Worm (Caenorhabditis elegans): ENCODE measurements around the gene spig-4.
"Not testable (repeated sequence)": the region's sequence is repeated elsewhere in the genome, so short reads cannot be mapped to it uniquely, and the experiment has no call there.

Gene spig-4

DNA sequence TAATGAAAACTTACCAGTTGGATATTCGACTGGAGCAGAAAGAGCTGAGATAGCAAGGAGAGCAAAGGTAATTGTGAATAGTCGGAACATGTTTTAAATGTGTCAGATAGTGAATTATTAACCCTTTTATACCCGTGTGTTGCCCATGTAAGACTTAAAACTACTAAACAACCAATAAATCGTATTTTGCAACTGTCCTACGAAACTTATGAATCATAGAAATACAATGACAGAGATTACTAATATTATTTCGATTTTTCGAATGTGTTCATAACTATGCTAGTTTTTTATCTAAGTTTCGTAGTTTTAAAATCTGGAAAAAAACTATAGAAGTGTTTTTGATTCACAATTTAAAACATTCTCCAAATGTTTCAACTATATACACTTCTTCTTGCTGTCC is at the start of gene spig-4:
Gene spig-4 (minus strand): TSS at position 101 of the 400 bp plus-strand sequence.
- TF ChIP-seq W03F9.2, him-1, dao-5 (tag; optimal IDR thresholded peaks at IDR 0.05): not testable (repeated sequence)

DNA sequence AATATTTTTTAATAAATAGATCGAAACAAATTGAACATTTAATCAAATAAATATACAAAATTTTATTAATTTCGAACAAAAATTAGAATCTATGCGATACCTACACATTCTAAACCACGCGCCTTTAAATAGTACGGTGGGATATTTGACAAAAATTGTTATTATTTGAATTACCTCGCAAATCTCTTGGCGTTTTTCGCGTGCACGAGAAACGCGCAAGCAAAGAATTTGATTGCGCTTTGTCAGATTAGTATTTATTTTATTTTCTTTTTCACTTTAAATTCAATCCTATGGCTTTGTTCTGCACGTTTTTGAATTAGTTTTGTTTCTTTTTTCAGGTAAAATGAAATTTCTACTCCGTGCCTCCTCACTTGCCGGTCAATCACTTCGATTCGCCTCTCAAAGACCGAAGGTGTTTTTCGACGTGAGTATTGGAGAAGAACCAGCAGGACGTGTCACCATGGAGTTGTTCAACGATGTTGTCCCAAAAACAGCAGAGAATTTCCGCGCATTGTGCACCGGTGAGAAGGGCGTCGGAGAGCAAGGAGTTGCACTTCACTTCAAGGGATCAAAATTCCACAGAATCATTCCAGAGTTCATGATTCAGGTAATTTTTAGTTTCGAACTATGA is 49.2 kb upstream of the spig-4 start, which contains the start of gene cyn-1:
Gene cyn-1 (plus strand): TSS at position 339 of the 631 bp plus-strand sequence.
- TF ChIP-seq W03F9.2 (tag; optimal IDR thresholded peaks at IDR 0.05) (peak; percentile 89), dao-5 (tag; optimal IDR thresholded peaks at IDR 0.05) (no peak), him-1 (tag; optimal IDR thresholded peaks at IDR 0.05) (peak; percentile 53)

DNA sequence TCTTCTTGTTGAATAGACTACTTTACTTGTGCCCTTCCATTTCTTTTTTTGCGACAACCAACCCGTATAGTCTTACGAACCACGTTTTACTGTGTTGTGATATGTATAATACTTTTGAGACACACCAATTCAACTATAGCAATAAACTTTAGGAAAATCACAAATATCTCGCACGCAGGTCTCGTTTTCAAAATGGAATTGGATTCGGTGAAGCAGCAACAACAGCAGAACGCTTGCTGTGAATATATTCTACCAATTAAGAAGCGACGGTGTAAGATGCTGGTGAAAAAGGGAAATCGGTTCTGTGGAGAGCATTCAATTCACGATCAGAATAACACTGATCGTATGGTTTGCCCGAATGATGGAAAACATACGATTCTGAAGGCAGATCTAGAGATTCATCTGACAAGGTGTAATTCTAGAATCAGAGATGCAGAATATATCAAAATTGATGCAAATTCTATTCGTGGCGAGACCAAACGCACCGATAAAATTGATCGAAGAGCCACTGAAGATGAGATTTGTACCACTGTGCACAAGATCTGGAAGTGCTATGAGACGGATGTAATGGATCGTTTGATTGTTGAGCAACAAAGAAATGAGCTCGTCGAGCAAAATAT is 47.7 kb upstream of the spig-4 start, which contains the start of gene Y49A3A.3:
Gene Y49A3A.3 (plus strand): TSS at position 153 of the 620 bp plus-strand sequence.
- TF ChIP-seq dao-5 (tag; optimal IDR thresholded peaks at IDR 0.05) (peak; percentile 71), W03F9.2 (tag; optimal IDR thresholded peaks at IDR 0.05) (no peak)

DNA sequence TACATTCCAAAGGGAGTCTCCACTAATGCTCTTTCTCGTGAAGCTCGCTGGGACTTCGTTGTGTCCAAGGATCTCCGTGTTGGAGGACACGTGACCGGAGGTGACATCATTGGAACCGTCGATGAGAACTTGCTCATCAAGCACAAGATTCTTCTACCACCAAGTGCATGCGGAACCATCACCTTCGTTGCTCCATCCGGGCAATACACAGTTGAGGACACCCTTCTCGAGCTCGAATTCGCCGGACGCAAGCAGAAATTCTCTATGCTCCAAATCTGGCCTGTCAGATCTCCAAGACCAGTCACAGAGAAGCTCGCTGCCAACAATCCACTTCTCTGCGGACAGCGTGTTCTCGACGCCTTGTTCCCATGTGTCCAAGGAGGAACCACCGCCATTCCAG is 45.4 kb upstream of the spig-4 start:
- TF ChIP-seq him-1 (tag; optimal IDR thresholded peaks at IDR 0.05) (no peak), dao-5 (tag; optimal IDR thresholded peaks at IDR 0.05) (no peak), W03F9.2 (tag; optimal IDR thresholded peaks at IDR 0.05) (no peak)

DNA sequence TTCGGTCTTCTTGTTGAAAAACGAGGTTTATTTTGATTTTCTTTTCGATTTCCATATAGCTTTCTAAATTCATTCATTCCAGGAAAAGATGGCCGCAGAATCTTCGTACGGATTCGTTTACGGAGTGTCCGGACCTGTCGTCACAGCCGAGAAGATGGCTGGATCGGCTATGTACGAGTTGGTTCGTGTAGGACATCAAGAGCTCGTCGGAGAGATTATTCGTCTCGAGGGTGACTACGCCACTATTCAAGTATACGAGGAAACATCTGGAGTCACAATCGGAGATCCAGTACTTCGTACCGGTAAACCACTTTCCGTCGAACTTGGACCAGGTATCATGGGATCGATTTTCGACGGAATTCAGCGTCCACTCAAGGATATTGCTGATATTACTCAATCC is 45.0 kb upstream of the spig-4 start, which contains the start of gene vha-13:
Gene vha-13 (plus strand): TSS at position 81 of the 400 bp plus-strand sequence.
- no peak for TF ChIP-seq dao-5 (tag; optimal IDR thresholded peaks at IDR 0.05)
- TF ChIP-seq him-1 (tag; optimal IDR thresholded peaks at IDR 0.05), result no peak
- no peak for TF ChIP-seq W03F9.2 (tag; optimal IDR thresholded peaks at IDR 0.05)

DNA sequence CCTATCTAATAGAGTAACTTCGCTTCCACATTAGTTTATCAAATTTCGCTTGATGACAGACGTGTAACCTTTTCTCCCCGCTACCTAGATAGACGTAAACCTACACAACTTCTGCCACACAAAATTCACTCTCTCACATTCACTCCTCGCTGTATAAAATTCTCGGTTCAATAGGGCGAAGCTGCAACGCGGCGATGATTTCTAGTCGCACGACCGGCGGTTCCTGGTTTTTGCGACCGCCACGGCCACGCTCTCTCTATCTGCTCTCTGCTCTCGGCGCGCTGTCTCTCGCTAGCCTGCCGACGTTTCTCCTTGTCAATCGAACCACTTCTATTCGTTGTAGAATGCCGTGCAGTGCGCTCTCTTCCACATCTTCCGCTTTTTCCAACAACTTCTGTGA is 44.3 kb upstream of the spig-4 start:
- TF ChIP-seq dao-5 (tag; optimal IDR thresholded peaks at IDR 0.05), result no peak
- TF ChIP-seq W03F9.2 (tag; optimal IDR thresholded peaks at IDR 0.05), result peak; percentile 67
- peak; percentile 50 for TF ChIP-seq him-1 (tag; optimal IDR thresholded peaks at IDR 0.05)

DNA sequence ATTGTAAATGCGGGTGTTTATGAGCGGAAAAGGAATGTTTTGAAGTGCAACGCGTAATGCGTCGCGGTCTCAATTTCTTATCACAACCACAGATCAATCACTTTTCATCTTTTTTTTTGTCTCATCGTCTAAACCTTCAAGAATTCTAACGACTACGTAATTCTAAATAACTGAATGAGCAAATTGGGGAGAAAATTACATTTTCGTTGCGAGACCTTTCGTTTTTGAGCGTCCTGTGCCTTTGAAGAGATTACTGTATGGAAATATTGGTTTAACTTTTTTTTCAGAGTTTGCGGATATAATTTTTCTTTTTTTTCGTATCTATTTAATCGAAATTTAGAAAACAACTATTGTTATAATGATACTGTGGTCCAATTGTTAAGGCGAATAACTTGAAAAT is 43.8 kb upstream of the spig-4 start:
- TF ChIP-seq dao-5 (tag; optimal IDR thresholded peaks at IDR 0.05) (no peak), him-1 (tag; optimal IDR thresholded peaks at IDR 0.05) (no peak), W03F9.2 (tag; optimal IDR thresholded peaks at IDR 0.05) (no peak)

DNA sequence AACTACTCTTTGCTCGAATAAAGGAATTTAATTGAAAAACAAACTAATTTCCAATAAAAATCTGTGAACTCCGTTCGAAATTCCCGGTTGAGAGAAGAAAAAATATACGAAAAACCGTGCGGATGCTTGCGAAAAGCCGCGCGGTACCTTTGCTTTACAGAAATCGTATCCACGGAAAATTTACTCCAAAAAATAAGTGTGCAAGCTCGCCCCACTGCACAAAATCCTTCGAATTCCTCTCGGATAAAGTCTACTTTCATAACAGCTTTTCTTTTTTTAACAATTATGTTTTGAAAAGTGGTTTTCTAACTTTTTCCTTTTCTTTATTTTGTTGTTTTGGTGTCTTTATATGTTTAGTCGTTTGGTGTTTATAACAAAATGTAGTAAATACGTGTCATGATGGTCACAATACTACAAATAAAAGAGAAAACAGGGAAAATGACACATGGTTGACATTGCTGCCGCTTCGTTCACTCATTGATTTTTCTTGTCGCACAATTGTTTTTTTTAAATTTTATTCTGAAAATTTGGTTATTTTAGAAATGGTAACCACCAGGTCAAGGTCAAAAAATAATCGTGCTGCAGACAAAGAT is 40.7 kb upstream of the spig-4 start, which contains the start of gene cept-2:
Gene cept-2 (plus strand): TSS at position 533 of the 593 bp plus-strand sequence.
- no peak for TF ChIP-seq dao-5 (tag; optimal IDR thresholded peaks at IDR 0.05)
- peak; percentile 59 for TF ChIP-seq him-1 (tag; optimal IDR thresholded peaks at IDR 0.05)
- TF ChIP-seq W03F9.2 (tag; optimal IDR thresholded peaks at IDR 0.05), result peak; percentile 97

DNA sequence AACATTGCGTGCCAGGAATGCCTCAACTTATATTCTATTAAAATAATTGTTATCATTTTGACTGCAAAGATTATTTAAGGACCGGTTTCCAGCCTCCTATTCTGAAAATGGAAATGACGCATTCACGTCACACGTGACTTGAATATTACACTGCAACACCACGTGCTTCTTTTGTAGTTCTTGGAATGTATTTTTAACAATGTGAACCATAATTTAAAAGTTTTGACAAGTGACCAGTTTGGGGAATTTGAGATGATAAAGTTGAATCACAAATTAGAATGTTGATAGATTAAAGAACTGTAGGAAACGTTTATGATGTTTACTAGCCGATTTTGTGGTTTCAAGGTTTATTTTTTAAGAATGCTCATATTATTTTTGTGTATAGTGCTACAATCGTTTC is 35.0 kb upstream of the spig-4 start, which contains the start of gene F47B8.10:
Gene F47B8.10 (plus strand): TSS at position 301 of the 400 bp plus-strand sequence.
- TF ChIP-seq dao-5 (tag; optimal IDR thresholded peaks at IDR 0.05) (no peak), him-1 (tag; optimal IDR thresholded peaks at IDR 0.05) (no peak), W03F9.2 (tag; optimal IDR thresholded peaks at IDR 0.05) (no peak)

DNA sequence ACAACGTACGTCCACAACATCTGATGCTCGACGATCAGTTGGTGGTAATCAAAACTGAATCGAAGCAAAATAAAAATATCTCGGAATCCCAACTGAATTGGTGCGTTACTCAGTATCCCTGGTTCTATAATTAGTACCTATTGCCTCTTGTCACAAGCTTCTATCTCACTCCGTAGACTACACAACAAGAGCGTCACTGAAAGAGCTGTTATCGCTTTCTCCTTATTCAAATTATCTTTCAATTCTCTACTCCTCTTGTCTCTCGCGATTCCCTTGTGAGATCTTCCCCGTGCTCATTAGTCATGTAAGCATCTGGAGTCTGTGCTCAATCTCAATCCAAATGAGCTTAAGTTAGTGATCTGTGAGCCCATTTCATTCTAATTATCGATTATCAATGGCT is 30.0 kb upstream of the spig-4 start, which contains the start of gene srm-6:
Gene srm-6 (plus strand): TSS at position 301 of the 400 bp plus-strand sequence.
- no peak for TF ChIP-seq dao-5 (tag; optimal IDR thresholded peaks at IDR 0.05)
- TF ChIP-seq him-1 (tag; optimal IDR thresholded peaks at IDR 0.05), result no peak
- TF ChIP-seq W03F9.2 (tag; optimal IDR thresholded peaks at IDR 0.05), result no peak

DNA sequence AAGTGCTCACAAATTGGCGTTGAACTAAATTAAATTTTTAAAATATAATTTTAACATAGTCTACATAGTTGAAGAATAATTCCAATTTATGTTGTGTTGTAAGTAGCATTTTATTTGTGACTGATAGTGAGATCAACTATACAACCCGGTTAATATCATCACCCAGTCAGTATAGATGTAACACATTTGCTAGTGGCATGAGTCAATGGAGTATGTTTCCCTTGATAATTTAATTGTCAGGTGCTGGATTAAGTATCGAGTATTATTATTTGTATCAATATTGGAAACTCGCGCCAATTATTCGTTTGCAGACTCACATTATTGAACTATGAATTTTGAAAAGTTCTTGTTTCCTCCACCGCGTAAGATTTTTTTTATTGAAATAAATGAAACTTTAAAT is 28.2 kb upstream of the spig-4 start, which contains the start of gene srm-5:
Gene srm-5 (plus strand): TSS at position 301 of the 400 bp plus-strand sequence.
- TF ChIP-seq dao-5 (tag; optimal IDR thresholded peaks at IDR 0.05) (no peak), him-1 (tag; optimal IDR thresholded peaks at IDR 0.05) (no peak), W03F9.2 (tag; optimal IDR thresholded peaks at IDR 0.05) (no peak)

DNA sequence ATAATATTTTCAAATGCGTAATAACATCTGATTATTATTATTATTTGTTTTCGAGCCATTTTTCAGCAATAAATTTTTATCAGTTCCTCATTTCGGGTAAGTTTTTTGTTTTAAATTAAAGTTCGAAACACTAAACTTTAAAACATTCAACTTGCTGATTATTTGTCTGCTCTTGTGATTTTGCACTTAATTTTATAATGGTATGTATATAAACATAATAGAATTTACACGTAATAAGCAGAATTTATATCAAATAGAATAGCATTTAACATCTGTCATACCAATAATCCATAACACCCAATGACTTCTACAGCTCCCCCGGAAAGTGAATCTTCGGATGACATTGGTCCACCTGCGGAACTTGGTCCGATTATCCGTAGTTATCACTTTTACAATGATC is 26.4 kb upstream of the spig-4 start, which contains the start of gene srm-4:
Gene srm-4 (plus strand): TSS at position 301 of the 400 bp plus-strand sequence.
- TF ChIP-seq W03F9.2 (tag; optimal IDR thresholded peaks at IDR 0.05), result no peak
- TF ChIP-seq him-1 (tag; optimal IDR thresholded peaks at IDR 0.05), result no peak
- TF ChIP-seq dao-5 (tag; optimal IDR thresholded peaks at IDR 0.05), result no peak

DNA sequence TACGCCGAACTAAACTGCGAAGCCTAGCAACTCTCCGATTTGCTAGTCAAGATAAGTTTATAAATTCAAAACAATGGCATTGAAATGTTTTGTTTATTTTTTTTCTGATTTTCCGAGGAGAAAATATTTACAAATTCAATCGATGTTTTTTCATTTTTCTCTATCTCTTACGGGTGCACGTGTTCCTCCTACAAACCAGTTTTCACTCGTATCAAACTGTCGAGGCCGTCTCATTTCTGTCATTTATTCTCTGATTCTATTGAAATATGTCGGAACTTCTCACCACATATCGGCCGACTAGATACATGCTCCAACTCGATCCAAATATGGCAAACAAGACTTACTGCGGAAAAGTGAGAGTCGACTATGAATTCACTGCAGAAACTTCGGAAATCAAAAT is 24.8 kb upstream of the spig-4 start, which contains the start of gene F47B8.8:
Gene F47B8.8 (plus strand): TSS at position 257 of the 400 bp plus-strand sequence.
- TF ChIP-seq W03F9.2 (tag; optimal IDR thresholded peaks at IDR 0.05) (no peak), dao-5 (tag; optimal IDR thresholded peaks at IDR 0.05) (no peak), him-1 (tag; optimal IDR thresholded peaks at IDR 0.05) (no peak)

Data from whole organism, L4/young adult.